Worm (Caenorhabditis elegans): ENCODE results near the gene F54H5.14.

The F54H5.14 gene

ce11 chrII:6649026-6649425, 23.8 kb upstream of the F54H5.14 start, which contains the start of gene oig-8:
TSS of gene oig-8 (minus strand) at chrII:6649126.
- TF ChIP-seq elt-2 (tag; optimal IDR thresholded peaks at IDR 0.05), result no peak
- TF ChIP-seq mml-1 (tag; optimal IDR thresholded peaks at IDR 0.05), result no peak
- TF ChIP-seq nhr-11 (tag; optimal IDR thresholded peaks at IDR 0.05), result no peak
- TF ChIP-seq nfya-1 (tag; optimal IDR thresholded peaks at IDR 0.05; ENCODE audit: insufficient read depth), result no peak
- no peak for TF ChIP-seq egl-27 (tag; optimal IDR thresholded peaks at IDR 0.05)
- TF ChIP-seq ZK546.5 (tag; optimal IDR thresholded peaks at IDR 0.05), result no peak
- no peak for TF ChIP-seq ceh-28 (tag; optimal IDR thresholded peaks at IDR 0.05)
- no peak for TF ChIP-seq R02D3.7 (tag; optimal IDR thresholded peaks at IDR 0.05)
- no peak for TF ChIP-seq elt-3 (tag; optimal IDR thresholded peaks at IDR 0.05)
- TF ChIP-seq pqm-1 (tag; optimal IDR thresholded peaks at IDR 0.05), result no peak
- no peak for TF ChIP-seq ceh-82 (tag; optimal IDR thresholded peaks at IDR 0.05)

ce11 chrII:6646903-6647302, 21.7 kb upstream of the F54H5.14 start:
- TF ChIP-seq jun-1 (tag; optimal IDR thresholded peaks at IDR 0.05) (no peak), nfya-1 (tag; optimal IDR thresholded peaks at IDR 0.05; ENCODE audit: insufficient read depth) (no peak), mdl-1 (tag; optimal IDR thresholded peaks at IDR 0.05) (no peak), daf-12 (tag; optimal IDR thresholded peaks at IDR 0.05) (no peak), nhr-237 (tag; optimal IDR thresholded peaks at IDR 0.05) (no peak), nhr-11 (tag; optimal IDR thresholded peaks at IDR 0.05) (no peak)

- peak; percentile 66 for TF ChIP-seq egl-5 (tag; optimal IDR thresholded peaks at IDR 0.05)
- no peak for TF ChIP-seq fkh-2 (tag; optimal IDR thresholded peaks at IDR 0.05)
- TF ChIP-seq ztf-4 (tag; optimal IDR thresholded peaks at IDR 0.05), result no peak
- no peak for TF ChIP-seq nhr-28 (tag; optimal IDR thresholded peaks at IDR 0.05)
- TF ChIP-seq zag-1 (tag; optimal IDR thresholded peaks at IDR 0.05), result no peak
- no peak for TF ChIP-seq nhr-43 (tag; optimal IDR thresholded peaks at IDR 0.05; ENCODE audit: poor library complexity, severe bottlenecking)
- peak; percentile 20 for TF ChIP-seq lin-39 (tag; optimal IDR thresholded peaks at IDR 0.05)
- no peak for TF ChIP-seq nhr-12 (tag; optimal IDR thresholded peaks at IDR 0.05)
Observed at ce11 chrII:6642651-6643167, 17.5 kb upstream of the F54H5.14 start, which contains the start of gene T19D12.6. TSS of gene T19D12.6 (minus strand) at chrII:6643117.

ce11 chrII:6642180-6642579, 17.0 kb upstream of the F54H5.14 start:
- TF ChIP-seq elt-3 (tag; optimal IDR thresholded peaks at IDR 0.05) (no peak), fkh-10 (GFP tag; optimal IDR thresholded peaks at IDR 0.05) (no peak), ceh-16 (tag; optimal IDR thresholded peaks at IDR 0.05) (no peak), eor-1 (tag; optimal IDR thresholded peaks at IDR 0.05) (no peak), pqm-1 (tag; optimal IDR thresholded peaks at IDR 0.05) (no peak), mml-1 (tag; optimal IDR thresholded peaks at IDR 0.05) (no peak), nhr-237 (tag; optimal IDR thresholded peaks at IDR 0.05) (no peak), sea-2 (GFP tag; optimal IDR thresholded peaks at IDR 0.05) (no peak), ama-1 (optimal IDR thresholded peaks at IDR 0.05) (no peak), egl-27 (tag; optimal IDR thresholded peaks at IDR 0.05) (no peak)

- TF ChIP-seq nhr-77 (tag; optimal IDR thresholded peaks at IDR 0.05) (no peak), fkh-2 (tag; optimal IDR thresholded peaks at IDR 0.05) (no peak), nhr-25 (tag; optimal IDR thresholded peaks at IDR 0.05) (no peak), nhr-12 (tag; optimal IDR thresholded peaks at IDR 0.05) (no peak), lsy-12 (tag; optimal IDR thresholded peaks at IDR 0.05) (no peak), ceh-9 (tag; optimal IDR thresholded peaks at IDR 0.05) (no peak), nhr-43 (tag; optimal IDR thresholded peaks at IDR 0.05; ENCODE audit: poor library complexity, severe bottlenecking) (no peak), hmg-11 (tag; optimal IDR thresholded peaks at IDR 0.05) (no peak)
Observed at ce11 chrII:6637854-6638253, 12.7 kb upstream of the F54H5.14 start.

ce11 chrII:6636136-6636535, 10.9 kb upstream of the F54H5.14 start, which contains the start of gene T19D12.5:
TSS of gene T19D12.5 (minus strand) at chrII:6636236.
- TF ChIP-seq hmg-11 (tag; optimal IDR thresholded peaks at IDR 0.05), result no peak
- no peak for TF ChIP-seq skn-1 (tag; optimal IDR thresholded peaks at IDR 0.05)
- TF ChIP-seq elt-2 (tag; optimal IDR thresholded peaks at IDR 0.05), result no peak
- TF ChIP-seq nhr-237 (tag; optimal IDR thresholded peaks at IDR 0.05), result no peak
- no peak for TF ChIP-seq zag-1 (tag; optimal IDR thresholded peaks at IDR 0.05)
- TF ChIP-seq unc-39 (tag; optimal IDR thresholded peaks at IDR 0.05), result no peak
- TF ChIP-seq elt-1 (tag; optimal IDR thresholded peaks at IDR 0.05), result no peak
- TF ChIP-seq tbx-2 (tag; optimal IDR thresholded peaks at IDR 0.05), result no peak
- no peak for TF ChIP-seq pqm-1 (tag; optimal IDR thresholded peaks at IDR 0.05)
- TF ChIP-seq nhr-43 (tag; optimal IDR thresholded peaks at IDR 0.05; ENCODE audit: poor library complexity, severe bottlenecking), result no peak
- TF ChIP-seq mml-1 (tag; optimal IDR thresholded peaks at IDR 0.05), result no peak
- TF ChIP-seq lin-15B (tag; optimal IDR thresholded peaks at IDR 0.05), result no peak
- TF ChIP-seq nhr-28 (tag; optimal IDR thresholded peaks at IDR 0.05), result no peak
- no peak for TF ChIP-seq lin-39 (tag; optimal IDR thresholded peaks at IDR 0.05)
- TF ChIP-seq nhr-76 (tag; optimal IDR thresholded peaks at IDR 0.05), result no peak
- TF ChIP-seq eor-1 (tag; optimal IDR thresholded peaks at IDR 0.05), result no peak
- no peak for TF ChIP-seq nhr-23 (tag; optimal IDR thresholded peaks at IDR 0.05)
- TF ChIP-seq fos-1 (tag; optimal IDR thresholded peaks at IDR 0.05), result no peak
- no peak for TF ChIP-seq ZK546.5 (tag; optimal IDR thresholded peaks at IDR 0.05)
- no peak for TF ChIP-seq elt-3 (tag; optimal IDR thresholded peaks at IDR 0.05)

Data from whole organism, L3 larva.